ENCODE assay signal across 6 worm cellular contexts in the genomic region with DNA sequence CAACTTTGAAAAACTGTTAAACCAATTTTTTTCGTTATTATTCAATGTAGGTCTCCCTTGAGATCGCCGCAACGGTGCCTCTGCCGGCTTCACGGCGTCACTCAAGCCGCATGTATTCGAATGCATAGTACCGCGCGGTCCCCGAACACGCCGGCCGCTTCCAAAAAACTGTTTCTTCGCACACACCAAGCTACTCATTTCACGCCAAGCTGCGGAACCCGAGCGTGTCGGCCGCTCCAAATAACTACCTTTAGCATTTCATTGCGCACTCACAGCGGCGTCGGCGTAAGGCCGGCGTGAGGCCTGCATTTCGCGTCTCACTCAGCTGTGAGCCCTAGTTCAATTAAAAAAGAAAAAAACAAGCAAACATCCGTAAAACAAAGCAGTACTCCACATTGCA.
TF ChIP-seq lines count a peak whose summit lies in the region.

No protein-coding gene starts in this region.

TF ChIP-seq in whole organism, L4 larva, 104 proteins besides CTCF, POLR2A, EP300 and RAD21:
- TF ChIP-seq set-16 (GFP tag; IDR thresholded peaks at IDR 0.05; lab: Robert Waterston, UW) = peak; percentile 69
- TF ChIP-seq nhr-42 (GFP tag; IDR thresholded peaks at IDR 0.05; lab: Robert Waterston, UW) = 0 out of 2 replicates have a peak, but pooled peaks have one; percentile 39
- TF ChIP-seq egl-43 (GFP tag; IDR thresholded peaks at IDR 0.05; lab: Robert Waterston, UW) = peak; percentile 37; the same call in 1 of the 2 replicates
- peak; percentile 35; the same call in 1 of the 2 replicates for TF ChIP-seq hmg-1.1 (GFP tag; IDR thresholded peaks at IDR 0.05; lab: Robert Waterston, UW)
- peak; percentile 8; the same call in 1 of the 2 replicates for TF ChIP-seq T26A8.4 (GFP tag; IDR thresholded peaks at IDR 0.05; lab: Robert Waterston, UW)
- no peak for TF ChIP-seq daf-12 (tag; optimal IDR thresholded peaks at IDR 0.05; lab: Kevin White, UChicago)
- no peak for TF ChIP-seq ama-1 (optimal IDR thresholded peaks at IDR 0.05; lab: Kevin White, UChicago)
- TF ChIP-seq mes-2 (tag; optimal IDR thresholded peaks at IDR 0.05; lab: Kevin White, UChicago; ENCODE audit: poor library complexity, severe bottlenecking) = peak; percentile 41
- no peak for TF ChIP-seq hlh-11 (tag; optimal IDR thresholded peaks at IDR 0.05; lab: Kevin White, UChicago)
- TF ChIP-seq nhr-28 (tag; optimal IDR thresholded peaks at IDR 0.05; lab: Kevin White, UChicago) = no peak

TF ChIP-seq in whole organism, early embryonic, 17 proteins besides CTCF, POLR2A, EP300 and RAD21:
- no peak for TF ChIP-seq hmg-4 (GFP tag; optimal IDR thresholded peaks at IDR 0.05; lab: Kevin White, UChicago)
- TF ChIP-seq pes-1 (GFP tag; IDR thresholded peaks at IDR 0.05; lab: Robert Waterston, UW) = peak; percentile 16; the same call in 1 of the 2 replicates
- 0 out of 2 replicates have a peak, but pooled peaks have one; percentile 61 for TF ChIP-seq scrt-1 (GFP tag; IDR thresholded peaks at IDR 0.05; lab: Robert Waterston, UW)

TF ChIP-seq in whole organism, late embryonic, 69 proteins besides CTCF, POLR2A, EP300 and RAD21:
- peak; percentile 3 for TF ChIP-seq C08G9.2 (tag; optimal IDR thresholded peaks at IDR 0.05; lab: Kevin White, UChicago)
- no peak for TF ChIP-seq ceh-2 (tag; optimal IDR thresholded peaks at IDR 0.05; lab: Kevin White, UChicago)

TF ChIP-seq in whole organism, midembryonic, 9 proteins besides CTCF, POLR2A, EP300 and RAD21:
- no peak for TF ChIP-seq ztf-23 (GFP tag; IDR thresholded peaks at IDR 0.05; lab: Robert Waterston, UW)
- no peak for TF ChIP-seq tab-1 (GFP tag; IDR thresholded peaks at IDR 0.05; lab: Robert Waterston, UW)
- no peak for TF ChIP-seq flt-1 (GFP tag; IDR thresholded peaks at IDR 0.05; lab: Robert Waterston, UW)
- TF ChIP-seq ref-1 (GFP tag; conservative IDR thresholded peaks at IDR 0.05; lab: Robert Waterston, UW) = no peak
- TF ChIP-seq T22C8.4 (GFP tag; IDR thresholded peaks at IDR 0.05; lab: Robert Waterston, UW) = 0 out of 2 replicates have a peak, but pooled peaks have one; percentile 9
- no peak for TF ChIP-seq ztf-29 (GFP tag; IDR thresholded peaks at IDR 0.05; lab: Robert Waterston, UW)
- no peak for TF ChIP-seq klf-2 (GFP tag; conservative IDR thresholded peaks at IDR 0.05; lab: Robert Waterston, UW)
TF ChIP-seq in whole organism, midembryonic: peak in this region for 1.

TF ChIP-seq in whole organism, mixed stage, embryonic, 35 proteins besides CTCF, POLR2A, EP300 and RAD21:
- TF ChIP-seq snpc-4 (tag; optimal IDR thresholded peaks at IDR 0.05; lab: Kevin White, UChicago) (no peak), nhr-12 (tag; optimal IDR thresholded peaks at IDR 0.05; lab: Kevin White, UChicago) (no peak), nhr-237 (tag; optimal IDR thresholded peaks at IDR 0.05; lab: Kevin White, UChicago) (no peak), sptf-1 (tag; optimal IDR thresholded peaks at IDR 0.05; lab: Kevin White, UChicago) (peak; percentile 39), unc-120 (tag; optimal IDR thresholded peaks at IDR 0.05; lab: Kevin White, UChicago; ENCODE audit: poor library complexity, severe bottlenecking) (no peak), hlh-1 (tag; optimal IDR thresholded peaks at IDR 0.05; lab: Kevin White, UChicago) (no peak), unc-39 (tag; optimal IDR thresholded peaks at IDR 0.05; lab: Kevin White, UChicago) (no peak), ces-1 (GFP tag; optimal IDR thresholded peaks at IDR 0.05; lab: Kevin White, UChicago) (no peak), M03D4.4 (tag; optimal IDR thresholded peaks at IDR 0.05; lab: Kevin White, UChicago) (peak; percentile 38), mls-2 (tag; optimal IDR thresholded peaks at IDR 0.05; lab: Kevin White, UChicago) (peak; percentile 1), ceh-43 (GFP tag; optimal IDR thresholded peaks at IDR 0.05; lab: Kevin White, UChicago) (no peak), elt-3 (tag; optimal IDR thresholded peaks at IDR 0.05; lab: Kevin White, UChicago) (no peak), ceh-39 (tag; optimal IDR thresholded peaks at IDR 0.05; lab: Kevin White, UChicago) (no peak), flh-1 (GFP tag; optimal IDR thresholded peaks at IDR 0.05; lab: Kevin White, UChicago) (no peak), nhr-2 (tag; optimal IDR thresholded peaks at IDR 0.05; lab: Kevin White, UChicago) (no peak), zip-8 (tag; optimal IDR thresholded peaks at IDR 0.05; lab: Kevin White, UChicago) (no peak), lsy-2 (tag; optimal IDR thresholded peaks at IDR 0.05; lab: Kevin White, UChicago) (no peak)

TF ChIP-seq in whole organism, young adult, 124 proteins besides CTCF, POLR2A, EP300 and RAD21:
- TF ChIP-seq F23B12.7 (tag; optimal IDR thresholded peaks at IDR 0.05; lab: Kevin White, UChicago; ENCODE audit: insufficient read depth) (no peak), F52B5.7 (tag; optimal IDR thresholded peaks at IDR 0.05; lab: Kevin White, UChicago) (peak; percentile 19), lin-54 (GFP tag; optimal IDR thresholded peaks at IDR 0.05; lab: Kevin White, UChicago) (no peak), ekl-4 (GFP tag; IDR thresholded peaks at IDR 0.05; lab: Robert Waterston, UW) (no peak), snpc-4 (GFP tag; optimal IDR thresholded peaks at IDR 0.05; lab: Kevin White, UChicago) (no peak), snpc-4 (tag; optimal IDR thresholded peaks at IDR 0.05; lab: Kevin White, UChicago) (peak in 2 of 4 experiments; percentile 8 to 17), akir-1 (GFP tag; optimal IDR thresholded peaks at IDR 0.05; lab: Kevin White, UChicago) (no peak), zfh-2 (GFP tag; conservative IDR thresholded peaks at IDR 0.05; lab: Robert Waterston, UW) (peak; percentile 73), mcd-1 (GFP tag; IDR thresholded peaks at IDR 0.05; lab: Robert Waterston, UW) (0 out of 2 replicates have a peak, but pooled peaks have one; percentile 8)
